Fruit fly (Drosophila melanogaster): ENCODE data around the gene Dhc98D.

Gene Dhc98D

DNA sequence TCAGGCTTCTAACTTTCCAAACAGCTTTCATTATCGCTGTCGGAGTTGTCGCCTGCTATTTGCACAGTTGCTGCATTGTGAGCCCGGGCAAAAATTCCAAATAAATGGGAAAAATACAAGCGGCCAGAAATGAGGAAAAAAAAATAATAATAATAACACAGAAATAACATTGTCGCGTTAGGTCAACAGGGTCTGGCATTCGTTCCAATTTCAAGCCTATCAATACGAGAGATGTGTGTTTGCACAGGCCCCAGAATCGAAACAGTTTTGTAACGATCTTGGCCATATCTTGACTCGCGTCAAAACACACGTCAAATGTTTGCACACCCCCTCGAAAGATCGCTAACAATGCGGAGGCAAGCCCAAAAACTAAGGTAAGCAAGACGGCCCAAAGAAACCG lies 69.6 kb downstream of the Dhc98D start (continued):
- TF ChIP-seq gce (GFP tag; IDR thresholded peaks at IDR 0.05) (no peak), CG34422 (GFP tag; IDR thresholded peaks at IDR 0.05) (no peak), bab2 (GFP tag; optimal IDR thresholded peaks at IDR 0.05) (peak; percentile 27), CG8290 (GFP tag; optimal IDR thresholded peaks at IDR 0.05) (no peak), CG8290 (tag; optimal IDR thresholded peaks at IDR 0.05) (peak in 1 of 2 experiments; percentile 43), sc (optimal IDR thresholded peaks at IDR 0.05) (no peak), sc (GFP tag; optimal IDR thresholded peaks at IDR 0.05) (no peak), Ets65A (GFP tag) (no peak), PHDP (tag; optimal IDR thresholded peaks at IDR 0.05) (peak; percentile 30), grau (tag; optimal IDR thresholded peaks at IDR 0.05) (no peak), CG6683 (GFP tag; optimal IDR thresholded peaks at IDR 0.05) (peak; percentile 29), MTF-1 (GFP tag; optimal IDR thresholded peaks at IDR 0.05; ENCODE audit: borderline replicate concordance) (peak; percentile 48), trh (GFP tag; optimal IDR thresholded peaks at IDR 0.05) (no peak), pnt (GFP tag; optimal IDR thresholded peaks at IDR 0.05) (no peak), CG12659 (GFP tag; optimal IDR thresholded peaks at IDR 0.05) (peak; percentile 28), gsb (GFP tag; IDR thresholded peaks at IDR 0.05) (no peak), Opbp (GFP tag; IDR thresholded peaks at IDR 0.05; ENCODE audit: partially characterized antibody) (no peak), unc-4 (GFP tag; IDR thresholded peaks at IDR 0.05; ENCODE audit: partially characterized antibody) (no peak), her (GFP tag; optimal IDR thresholded peaks at IDR 0.05) (peak; percentile 5), tll (GFP tag; optimal IDR thresholded peaks at IDR 0.05) (no peak), Chrac-16 (GFP tag; optimal IDR thresholded peaks at IDR 0.05) (no peak), caup (GFP tag; optimal IDR thresholded peaks at IDR 0.05; ENCODE audit: severe bottlenecking) (peak; percentile 61), otp (GFP tag; IDR thresholded peaks at IDR 0.05) (peak; percentile 44; the same call in 1 of the 3 replicates), Med (GFP tag) (peak; percentile 88), tin (GFP tag; optimal IDR thresholded peaks at IDR 0.05) (no peak), E2f2 (GFP tag; IDR thresholded peaks at IDR 0.05) (peak; percentile 30; the same call in 1 of the 2 replicates), CG12299 (tag; optimal IDR thresholded peaks at IDR 0.05) (peak; percentile 9), CG8944 (GFP tag; optimal IDR thresholded peaks at IDR 0.05) (no peak), CG6854 (GFP tag; optimal IDR thresholded peaks at IDR 0.05) (peak; percentile 17), CG3281 (GFP tag; optimal IDR thresholded peaks at IDR 0.05) (peak; percentile 41), Dbx (GFP tag; IDR thresholded peaks at IDR 0.05) (peak; percentile 52; the same call in 1 of the 3 replicates), MESR4 (GFP tag; optimal IDR thresholded peaks at IDR 0.05) (no peak), CG18619 (GFP tag; optimal IDR thresholded peaks at IDR 0.05) (no peak), CG16815 (GFP tag; optimal IDR thresholded peaks at IDR 0.05) (no peak), cwo (GFP tag; optimal IDR thresholded peaks at IDR 0.05) (peak; percentile 24), danr (GFP tag; IDR thresholded peaks at IDR 0.05) (no peak), CG2875 (GFP tag; optimal IDR thresholded peaks at IDR 0.05) (peak; percentile 49), Fer1 (GFP tag; optimal IDR thresholded peaks at IDR 0.05) (peak; percentile 66), CG17359 (tag; optimal IDR thresholded peaks at IDR 0.05) (peak; percentile 39), CG7556 (GFP tag; optimal IDR thresholded peaks at IDR 0.05) (peak; percentile 50), CG11723 (GFP tag; optimal IDR thresholded peaks at IDR 0.05) (peak; percentile 8), CG14014 (GFP tag; IDR thresholded peaks at IDR 0.05) (peak; percentile 15; the same call in 1 of the 2 replicates), croc (GFP tag; conservative IDR thresholded peaks at IDR 0.05) (no peak), Sry-δ (GFP tag; optimal IDR thresholded peaks at IDR 0.05) (no peak), ken (GFP tag; IDR thresholded peaks at IDR 0.05) (0 out of 3 replicates have a peak, but pooled peaks have one; percentile 34), CG11247 (GFP tag; IDR thresholded peaks at IDR 0.05) (peak; percentile 32; the same call in 1 of the 2 replicates), CG13123 (GFP tag; optimal IDR thresholded peaks at IDR 0.05) (peak; percentile 42), CG13296 (GFP tag; optimal IDR thresholded peaks at IDR 0.05) (peak; percentile 58), CG4617 (GFP tag; optimal IDR thresholded peaks at IDR 0.05; ENCODE audit: borderline replicate concordance) (no peak), CG2129 (GFP tag; IDR thresholded peaks at IDR 0.05; ENCODE audit: partially characterized antibody) (no peak), CG10209 (GFP tag; optimal IDR thresholded peaks at IDR 0.05) (peak; percentile 52)

Measured in whole organism, embryonic.